Worm (Caenorhabditis elegans) whole organism, L4 larva: ENCODE data around the gene C18A3.11.
A peak's percentile ranks its signal among the peaks of the same experiment; 100 is the strongest.

Experiments used
- F37D6.2 ChIP-seq: sonication (generic microtip); optimal IDR thresholded peaks from 2 replicates; lab custom pipeline; 2016; ENCODE audit warnings: mild to moderate bottlenecking, missing genetic modification characterization, missing compliant biosample characterization
- T20F7.1 ChIP-seq: fragments of 200-800 bp; sonication (Bioruptor generic); optimal IDR thresholded peaks from 2 replicates; lab custom pipeline; 2018; ENCODE audit warnings: mild to moderate bottlenecking, missing genetic modification characterization, missing compliant biosample characterization
- Y105C5A.15 ChIP-seq: fragments of 200-800 bp; sonication (Bioruptor generic); IDR thresholded peaks from 2 replicates; pipeline ENCODE4 v1.3.6; 2022; ENCODE audit warnings: missing genetic modification characterization, missing compliant biosample characterization
- Y48G9A.11 ChIP-seq: fragments of 200-800 bp; sonication (Bioruptor generic); IDR thresholded peaks from 2 replicates; pipeline ENCODE4 v1.3.6; 2022; ENCODE audit warnings: missing genetic modification reagents, missing genetic modification characterization, missing compliant biosample characterization
- Y5F2A.4 ChIP-seq: fragments of 200-800 bp; sonication (Bioruptor generic); optimal IDR thresholded peaks from 2 replicates; lab custom pipeline; 2018; ENCODE audit warnings: mild to moderate bottlenecking, missing genetic modification characterization, missing compliant biosample characterization
- Y75B8A.6 ChIP-seq: fragments of 200-800 bp; sonication (Bioruptor generic); IDR thresholded peaks from 2 replicates; pipeline ENCODE4 v1.3.6; 2022; ENCODE audit warnings: missing genetic modification reagents, missing genetic modification characterization, missing compliant biosample characterization
- ZK337.2 ChIP-seq: fragments of 200-800 bp; sonication (Bioruptor generic); IDR thresholded peaks from 2 replicates; pipeline ENCODE4 v1.3.6; 2022; ENCODE audit warnings: missing genetic modification reagents, missing genetic modification characterization, missing compliant biosample characterization
- aha-1 ChIP-seq: fragments of 150-350 bp; peaks from one replicate; lab custom pipeline; 2014; ENCODE audit warnings: missing biosample characterization, missing genetic modification characterization
- ama-1 ChIP-seq: fragments of 150-350 bp; optimal IDR thresholded peaks from 2 replicates; lab custom pipeline; 2014; ENCODE audit warnings: inconsistent platforms, mixed read lengths
- attf-4 ChIP-seq: sonication (generic microtip); optimal IDR thresholded peaks from 3 replicates; lab custom pipeline; 2017; ENCODE audit warnings: missing biosample characterization, missing genetic modification characterization
- ceh-32 ChIP-seq: sonication (generic microtip); optimal IDR thresholded peaks from 2 replicates; lab custom pipeline; 2016; ENCODE audit warnings: mild to moderate bottlenecking, missing genetic modification characterization, missing compliant biosample characterization; ENCODE audit not compliant: poor library complexity
- ceh-44 ChIP-seq: fragments of 200-800 bp; sonication (Bioruptor generic); IDR thresholded peaks from 2 replicates; pipeline ENCODE4 v1.3.6; 2022; ENCODE audit warnings: missing genetic modification reagents, missing genetic modification characterization, missing compliant biosample characterization
- ceh-62 ChIP-seq: sonication (generic microtip); optimal IDR thresholded peaks from 2 replicates; lab custom pipeline; 2017; ENCODE audit warnings: missing biosample characterization, missing genetic modification characterization
- cey-2 ChIP-seq: sonication (generic microtip); optimal IDR thresholded peaks from 3 replicates; lab custom pipeline; 2017; ENCODE audit warnings: missing genetic modification characterization, mild to moderate bottlenecking, missing compliant biosample characterization, antibody characterized with exemption, borderline replicate concordance; ENCODE audit not compliant: insufficient read depth
- ctbp-1 ChIP-seq: fragments of 200-800 bp; sonication (Bioruptor generic); IDR thresholded peaks from 2 replicates; pipeline ENCODE4 v1.3.6; 2022; ENCODE audit warnings: missing genetic modification reagents, missing genetic modification characterization, missing compliant biosample characterization
- daf-8 ChIP-seq: fragments of 200-800 bp; sonication (Bioruptor generic); IDR thresholded peaks from 2 replicates; pipeline ENCODE4 v1.3.6; 2022; ENCODE audit warnings: missing genetic modification characterization, missing compliant biosample characterization
- dmd-6 ChIP-seq: fragments of 200-800 bp; sonication (Bioruptor generic); IDR thresholded peaks from 2 replicates; pipeline ENCODE4 v1.3.6; 2022; ENCODE audit warnings: missing genetic modification reagents, missing genetic modification characterization, missing compliant biosample characterization
- dmd-8 ChIP-seq: fragments of 200-800 bp; sonication (Bioruptor generic); IDR thresholded peaks from 2 replicates; pipeline ENCODE4 v1.3.6; 2022; ENCODE audit warnings: missing genetic modification characterization, missing compliant biosample characterization
- dmd-9 ChIP-seq: fragments of 200-800 bp; sonication (Bioruptor generic); IDR thresholded peaks from 2 replicates; pipeline ENCODE4 v1.3.6; 2022; ENCODE audit warnings: missing genetic modification reagents, missing genetic modification characterization, missing compliant biosample characterization
- dpl-1 ChIP-seq: fragments of 150-350 bp; optimal IDR thresholded peaks from 2 replicates; lab custom pipeline; 2014; ENCODE audit warnings: missing biosample characterization, missing genetic modification reagents, missing genetic modification characterization
- egl-27 ChIP-seq: sonication (generic microtip); optimal IDR thresholded peaks from 3 replicates; lab custom pipeline; 2017; ENCODE audit warnings: missing biosample characterization, missing genetic modification reagents, missing genetic modification characterization
- fos-1 ChIP-seq: fragments of 150-350 bp; optimal IDR thresholded peaks from 2 replicates; lab custom pipeline; 2014; ENCODE audit warnings: missing biosample characterization, missing genetic modification characterization
- hif-1 ChIP-seq, 2 experiments: sonication (generic microtip); optimal IDR thresholded peaks; 2 replicates each; lab custom pipeline; 2016 to 2017; ENCODE audit warnings: missing compliant biosample characterization in 2 of 2, missing genetic modification characterization in 2 of 2, missing genetic modification reagents in 2 of 2, missing genotype in 2 of 2, mild to moderate bottlenecking in 1 of 2
- hmg-1.1 ChIP-seq: fragments of 200-800 bp; sonication (Bioruptor generic); IDR thresholded peaks from 2 replicates; pipeline ENCODE4 v1.3.6; 2022; ENCODE audit warnings: missing genetic modification reagents, missing genetic modification characterization, missing compliant biosample characterization
- jun-1 ChIP-seq: fragments of 150-350 bp; optimal IDR thresholded peaks from 2 replicates; lab custom pipeline; 2014; ENCODE audit warnings: missing biosample characterization, missing genetic modification reagents, missing genetic modification characterization
- lim-7 ChIP-seq: fragments of 200-800 bp; sonication (Bioruptor generic); IDR thresholded peaks from 2 replicates; pipeline ENCODE4 v1.3.6; 2022; ENCODE audit warnings: missing genetic modification characterization, missing compliant biosample characterization
- lin-1 ChIP-seq: fragments of 200-800 bp; sonication (Bioruptor generic); IDR thresholded peaks from 2 replicates; pipeline ENCODE4 v1.3.6; 2022; ENCODE audit warnings: missing genetic modification reagents, missing genetic modification characterization, missing compliant biosample characterization
- lin-15B ChIP-seq: fragments of 150-350 bp; sonication (generic microtip); optimal IDR thresholded peaks from 3 replicates; lab custom pipeline; 2014; ENCODE audit warnings: missing biosample characterization, missing genetic modification characterization
- lin-38 ChIP-seq: fragments of 200-800 bp; sonication (Bioruptor generic); IDR thresholded peaks from 2 replicates; pipeline ENCODE4 v1.3.6; 2022; ENCODE audit warnings: missing genetic modification reagents, missing genetic modification characterization, missing compliant biosample characterization
- lir-3 ChIP-seq: sonication (generic microtip); optimal IDR thresholded peaks from 2 replicates; lab custom pipeline; 2016; ENCODE audit warnings: mild to moderate bottlenecking, missing genetic modification characterization, missing compliant biosample characterization
- madf-5 ChIP-seq, 2 experiments: fragments of 200-800 bp; sonication (Bioruptor generic); IDR thresholded peaks; 2 replicates each; pipeline ENCODE4 v1.3.6; 2022; ENCODE audit warnings: missing compliant biosample characterization in 2 of 2, missing genetic modification characterization in 2 of 2
- mdt-29 ChIP-seq: fragments of 200-800 bp; sonication (Bioruptor generic); IDR thresholded peaks from 2 replicates; pipeline ENCODE4 v1.3.6; 2022; ENCODE audit warnings: missing genetic modification reagents, missing genetic modification characterization, missing compliant biosample characterization
- mxl-2 ChIP-seq: fragments of 200-800 bp; sonication (Bioruptor generic); conservative IDR thresholded peaks from 2 replicates; pipeline ENCODE4 v1.3.6; 2022; ENCODE audit warnings: missing genetic modification reagents, missing genetic modification characterization, missing compliant biosample characterization
- mxl-3 ChIP-seq: fragments of 200-800 bp; sonication (Bioruptor generic); optimal IDR thresholded peaks from 2 replicates; lab custom pipeline; 2018; ENCODE audit warnings: mild to moderate bottlenecking, missing genetic modification characterization, missing compliant biosample characterization
- nhr-10 ChIP-seq: fragments of 150-350 bp; optimal IDR thresholded peaks from 2 replicates; lab custom pipeline; 2014; ENCODE audit warnings: missing biosample characterization, missing genetic modification characterization
- nhr-11 ChIP-seq: fragments of 150-350 bp; optimal IDR thresholded peaks from 2 replicates; lab custom pipeline; 2014; ENCODE audit warnings: missing biosample characterization, missing genetic modification characterization
- nhr-111 ChIP-seq: fragments of 200-800 bp; sonication (Bioruptor generic); optimal IDR thresholded peaks from 2 replicates; lab custom pipeline; 2018; ENCODE audit warnings: mild to moderate bottlenecking, missing genetic modification characterization, missing compliant biosample characterization
- nhr-48 ChIP-seq: sonication (generic microtip); optimal IDR thresholded peaks from 2 replicates; lab custom pipeline; 2016; ENCODE audit warnings: mild to moderate bottlenecking, missing genetic modification characterization, missing compliant biosample characterization
- php-3 ChIP-seq: fragments of 200-800 bp; sonication (Bioruptor generic); IDR thresholded peaks from 2 replicates; pipeline ENCODE4 v1.3.6; 2022; ENCODE audit warnings: missing genetic modification reagents, missing genetic modification characterization, missing compliant biosample characterization
- rbr-2 ChIP-seq: sonication (generic microtip); optimal IDR thresholded peaks from 2 replicates; lab custom pipeline; 2016; ENCODE audit warnings: missing genotype, missing genetic modification characterization, missing compliant biosample characterization
- set-16 ChIP-seq: fragments of 200-800 bp; sonication (Bioruptor generic); IDR thresholded peaks from 2 replicates; pipeline ENCODE4 v1.3.6; 2022; ENCODE audit warnings: missing genetic modification reagents, missing genetic modification characterization, missing compliant biosample characterization
- skn-1 ChIP-seq: fragments of 150-350 bp; optimal IDR thresholded peaks from 2 replicates; lab custom pipeline; 2014; ENCODE audit warnings: missing biosample characterization, missing genetic modification characterization
- spr-1 ChIP-seq: sonication (generic microtip); optimal IDR thresholded peaks from 2 replicates; lab custom pipeline; 2016; ENCODE audit warnings: mild to moderate bottlenecking, missing genetic modification characterization, missing compliant biosample characterization
- spr-3 ChIP-seq: fragments of 200-800 bp; sonication (Bioruptor generic); optimal IDR thresholded peaks from 2 replicates; lab custom pipeline; 2018; ENCODE audit warnings: mild to moderate bottlenecking, missing genetic modification characterization, missing compliant biosample characterization
- unc-130 ChIP-seq: sonication (generic microtip); optimal IDR thresholded peaks from 2 replicates; lab custom pipeline; 2016; ENCODE audit warnings: missing genetic modification reagents, missing genetic modification characterization, missing compliant biosample characterization
- unc-39 ChIP-seq: sonication (generic microtip); optimal IDR thresholded peaks from 2 replicates; lab custom pipeline; 2017; ENCODE audit warnings: missing biosample characterization, missing genetic modification characterization
- unc-62 ChIP-seq, 3 experiments: fragments of 150-350 bp in 1 of 3; sonication (generic microtip); optimal IDR thresholded peaks in 2 of 3; peaks in 1 of 3; 1 replicate in 1 of 3; 2 replicates in 2 of 3; lab custom pipeline; 2014 to 2017; ENCODE audit warnings: missing biosample characterization in 3 of 3, missing genetic modification characterization in 3 of 3, missing genetic modification reagents in 3 of 3, missing genotype in 1 of 3
- zag-1 ChIP-seq: fragments of 150-350 bp; optimal IDR thresholded peaks from 2 replicates; lab custom pipeline; 2014; ENCODE audit warnings: missing biosample characterization, missing genetic modification characterization
- zfp-2 ChIP-seq: sonication (generic microtip); optimal IDR thresholded peaks from 2 replicates; lab custom pipeline; 2016; ENCODE audit warnings: mild to moderate bottlenecking, missing genetic modification characterization, missing compliant biosample characterization
- zip-2 ChIP-seq: fragments of 150-350 bp; optimal IDR thresholded peaks from 2 replicates; lab custom pipeline; 2014; ENCODE audit warnings: missing biosample characterization, missing genetic modification characterization
- ztf-11 ChIP-seq: fragments of 150-350 bp; optimal IDR thresholded peaks from 2 replicates; lab custom pipeline; 2014; ENCODE audit warnings: missing biosample characterization, missing genetic modification characterization

C18A3.11 gene

ce11 chrII:5772547-5773142, 41.8 kb downstream of the C18A3.11 start:
- TF ChIP-seq ceh-44 (GFP tag; lab: Robert Waterston, UW), result 0 out of 2 replicates have a peak, but pooled peaks have one; percentile 13
- peak; percentile 24 for TF ChIP-seq nhr-48 (tag; lab: Kevin White, UChicago)
- no peak for TF ChIP-seq zfp-2 (tag; lab: Kevin White, UChicago)
- TF ChIP-seq hif-1 (tag; optimal IDR thresholded peaks at IDR 0.05; lab: Kevin White, UChicago), result peak in 1 of 2 experiments; percentile 31
- TF ChIP-seq fos-1 (tag; lab: Kevin White, UChicago), result no peak
- no peak for TF ChIP-seq zip-2 (tag; lab: Kevin White, UChicago)
- TF ChIP-seq spr-1, result peak; percentile 23
- no peak for TF ChIP-seq ztf-11 (tag; lab: Kevin White, UChicago)
- TF ChIP-seq attf-4 (tag; lab: Kevin White, UChicago), result no peak
- TF ChIP-seq T20F7.1 (GFP tag; lab: Kevin White, UChicago), result no peak
- no peak for TF ChIP-seq nhr-11 (tag; lab: Kevin White, UChicago)
- peak; percentile 63 for TF ChIP-seq dmd-9 (GFP tag; lab: Robert Waterston, UW)
- TF ChIP-seq set-16 (GFP tag; lab: Robert Waterston, UW), result peak; percentile 33; the same call in 1 of the 2 replicates
- no peak for TF ChIP-seq ceh-32
- no peak for TF ChIP-seq Y75B8A.6 (GFP tag; lab: Robert Waterston, UW)
- TF ChIP-seq mdt-29 (GFP tag; lab: Robert Waterston, UW), result no peak
- TF ChIP-seq mxl-3 (GFP tag; lab: Kevin White, UChicago), result peak; percentile 57
- no peak for TF ChIP-seq mxl-2 (GFP tag; lab: Robert Waterston, UW)
- 0 out of 4 replicates have a peak, but pooled peaks of 1 of the 2 experiments have one; percentile 15 for TF ChIP-seq madf-5 (GFP tag; IDR thresholded peaks at IDR 0.05; lab: Robert Waterston, UW)
- no peak for TF ChIP-seq zag-1 (tag; lab: Kevin White, UChicago)
- peak; percentile 87 for TF ChIP-seq lim-7
- peak; percentile 2 for TF ChIP-seq F37D6.2 (tag; lab: Kevin White, UChicago)
- TF ChIP-seq lin-1 (GFP tag; lab: Robert Waterston, UW), result no peak
- TF ChIP-seq ama-1, result no peak
- no peak for TF ChIP-seq dpl-1 (GFP tag; lab: Kevin White, UChicago)
- no peak for TF ChIP-seq lir-3 (tag; lab: Kevin White, UChicago)
- TF ChIP-seq cey-2 (tag; lab: Kevin White, UChicago), result no peak
- TF ChIP-seq daf-8 (GFP tag; lab: Robert Waterston, UW), result no peak
- TF ChIP-seq php-3 (GFP tag; lab: Robert Waterston, UW), result peak; percentile 53
- TF ChIP-seq jun-1 (tag; lab: Kevin White, UChicago), result no peak
- TF ChIP-seq spr-3, result peak; percentile 1
- no peak for TF ChIP-seq unc-39
- peak; percentile 49 for TF ChIP-seq unc-130 (GFP tag; lab: Kevin White, UChicago)
- TF ChIP-seq skn-1, result no peak
- TF ChIP-seq nhr-10 (tag; lab: Kevin White, UChicago), result no peak
- peak in 1 of 2 experiments; percentile 93 for TF ChIP-seq unc-62 (GFP tag; optimal IDR thresholded peaks at IDR 0.05 in 1 of 2; lab: Kevin White, UChicago)
- no peak for TF ChIP-seq unc-62 (tag; optimal IDR thresholded peaks at IDR 0.05; lab: Kevin White, UChicago)
- TF ChIP-seq dmd-6 (GFP tag; lab: Robert Waterston, UW), result peak; percentile 58
- TF ChIP-seq ctbp-1 (GFP tag; lab: Robert Waterston, UW), result peak; percentile 70
- TF ChIP-seq ceh-62 (tag; lab: Kevin White, UChicago), result no peak
- no peak for TF ChIP-seq egl-27 (tag; lab: Kevin White, UChicago)
- TF ChIP-seq aha-1 (tag; lab: Kevin White, UChicago), result peak; percentile 10
- TF ChIP-seq dmd-8 (GFP tag; lab: Robert Waterston, UW), result peak; percentile 67; the same call in 1 of the 2 replicates
- TF ChIP-seq Y105C5A.15 (GFP tag; lab: Robert Waterston, UW), result peak; percentile 71; the same call in 1 of the 2 replicates
- TF ChIP-seq rbr-2 (tag; lab: Kevin White, UChicago), result peak; percentile 49
- peak; percentile 59; the same call in 1 of the 2 replicates for TF ChIP-seq Y48G9A.11 (GFP tag; lab: Robert Waterston, UW)
- no peak for TF ChIP-seq Y5F2A.4 (GFP tag; lab: Kevin White, UChicago)
- TF ChIP-seq nhr-111 (GFP tag; lab: Kevin White, UChicago), result no peak
- TF ChIP-seq lin-15B (tag; lab: Kevin White, UChicago), result no peak
- TF ChIP-seq lin-38, result peak; percentile 72
- peak; percentile 83 for TF ChIP-seq hmg-1.1 (GFP tag; lab: Robert Waterston, UW)
- 0 out of 2 replicates have a peak, but pooled peaks have one; percentile 56 for TF ChIP-seq ZK337.2 (GFP tag; lab: Robert Waterston, UW)
